ENCODE assay signal across 2 fruit fly cellular contexts in genomic region chrX:6343323-6343722, dm6.
TF ChIP-seq lines count a peak whose summit lies in the region.

No protein-coding gene starts in this region.

TF ChIP-seq in whole organism, embryonic, 481 proteins besides CTCF, POLR2A, EP300 and RAD21 (continued from another document):
- no peak for TF ChIP-seq jigr1 (GFP tag; IDR thresholded peaks at IDR 0.05; lab: Robert Waterston, UW)
- no peak for TF ChIP-seq ara (GFP tag; IDR thresholded peaks at IDR 0.05; lab: Robert Waterston, UW)
- no peak for TF ChIP-seq cwo (GFP tag; optimal IDR thresholded peaks at IDR 0.05; lab: Kevin White, UChicago)
- TF ChIP-seq row (GFP tag; IDR thresholded peaks at IDR 0.05; lab: Robert Waterston, UW): 0 out of 3 replicates have a peak, but pooled peaks have one; percentile 16
- no peak for TF ChIP-seq CG6689 (GFP tag; IDR thresholded peaks at IDR 0.05; lab: Robert Waterston, UW)
- TF ChIP-seq CG1832 (GFP tag; optimal IDR thresholded peaks at IDR 0.05; lab: Kevin White, UChicago): no peak
- TF ChIP-seq dpn (GFP tag; optimal IDR thresholded peaks at IDR 0.05; lab: Kevin White, UChicago): no peak

TF ChIP-seq in whole organism, prepupa, 60 proteins besides CTCF, POLR2A, EP300 and RAD21 (continued from another document):
- TF ChIP-seq CG34406 (GFP tag; optimal IDR thresholded peaks at IDR 0.05; lab: Kevin White, UChicago) (peak; percentile 19), Lpt (GFP tag; optimal IDR thresholded peaks at IDR 0.05; lab: Kevin White, UChicago) (no peak), CG6792 (GFP tag; optimal IDR thresholded peaks at IDR 0.05; lab: Kevin White, UChicago) (peak; percentile 27), CG6854 (GFP tag; optimal IDR thresholded peaks at IDR 0.05; lab: Kevin White, UChicago) (no peak), cyc (GFP tag; optimal IDR thresholded peaks at IDR 0.05; lab: Kevin White, UChicago) (peak; percentile 16), pdm3 (GFP tag; optimal IDR thresholded peaks at IDR 0.05; lab: Kevin White, UChicago) (peak; percentile 33), acj6 (GFP tag; optimal IDR thresholded peaks at IDR 0.05; lab: Kevin White, UChicago) (peak; percentile 50), net (GFP tag; optimal IDR thresholded peaks at IDR 0.05; lab: Kevin White, UChicago) (no peak), vri (GFP tag; optimal IDR thresholded peaks at IDR 0.05; lab: Kevin White, UChicago) (peak; percentile 14), Eip75B (GFP tag; optimal IDR thresholded peaks at IDR 0.05; lab: Kevin White, UChicago) (no peak), CG11294 (GFP tag; IDR thresholded peaks at IDR 0.05; lab: Robert Waterston, UW) (no peak), Ets21C (GFP tag; optimal IDR thresholded peaks at IDR 0.05; lab: Kevin White, UChicago) (no peak), CG32006 (GFP tag; optimal IDR thresholded peaks at IDR 0.05; lab: Kevin White, UChicago) (peak; percentile 40), CG11762 (GFP tag; optimal IDR thresholded peaks at IDR 0.05; lab: Kevin White, UChicago; ENCODE audit: insufficient read depth) (no peak), Sox15 (GFP tag; optimal IDR thresholded peaks at IDR 0.05; lab: Kevin White, UChicago) (no peak), fd85E (GFP tag; optimal IDR thresholded peaks at IDR 0.05; lab: Kevin White, UChicago) (no peak), CG1621 (tag; optimal IDR thresholded peaks at IDR 0.05; lab: Kevin White, UChicago) (no peak), Eip78C (GFP tag; lab: Kevin White, UChicago) (peak; percentile 81), achi (GFP tag; optimal IDR thresholded peaks at IDR 0.05; lab: Kevin White, UChicago) (peak; percentile 37), CG15336 (GFP tag; IDR thresholded peaks at IDR 0.05; lab: Robert Waterston, UW) (peak; percentile 20; the same call in 1 of the 2 replicates), CG4318 (GFP tag; optimal IDR thresholded peaks at IDR 0.05; lab: Kevin White, UChicago) (no peak), fd59A (GFP tag; optimal IDR thresholded peaks at IDR 0.05; lab: Kevin White, UChicago) (no peak), Gug (GFP tag; IDR thresholded peaks at IDR 0.05; lab: Robert Waterston, UW) (no peak), salr (GFP tag; optimal IDR thresholded peaks at IDR 0.05; lab: Kevin White, UChicago) (no peak), OdsH (GFP tag; optimal IDR thresholded peaks at IDR 0.05; lab: Kevin White, UChicago) (peak; percentile 50), Sox102F (GFP tag; optimal IDR thresholded peaks at IDR 0.05; lab: Kevin White, UChicago) (peak; percentile 33), CG8632 (GFP tag; optimal IDR thresholded peaks at IDR 0.05; lab: Kevin White, UChicago) (peak; percentile 28), CG7368 (GFP tag; optimal IDR thresholded peaks at IDR 0.05; lab: Kevin White, UChicago) (no peak), CG3919 (GFP tag; optimal IDR thresholded peaks at IDR 0.05; lab: Kevin White, UChicago) (peak; percentile 26), fkh (GFP tag; optimal IDR thresholded peaks at IDR 0.05; lab: Kevin White, UChicago) (no peak), lz (GFP tag; optimal IDR thresholded peaks at IDR 0.05; lab: Kevin White, UChicago) (peak; percentile 13), CG8319 (GFP tag; optimal IDR thresholded peaks at IDR 0.05; lab: Kevin White, UChicago) (no peak), CG16779 (tag; optimal IDR thresholded peaks at IDR 0.05; lab: Kevin White, UChicago) (no peak), CG9139 (GFP tag; optimal IDR thresholded peaks at IDR 0.05; lab: Kevin White, UChicago) (no peak), svp (GFP tag; lab: Kevin White, UChicago) (no peak), CG10631 (GFP tag; optimal IDR thresholded peaks at IDR 0.05; lab: Kevin White, UChicago) (peak; percentile 43), Hr4 (GFP tag; optimal IDR thresholded peaks at IDR 0.05; lab: Kevin White, UChicago) (no peak), CG6808 (GFP tag; optimal IDR thresholded peaks at IDR 0.05; lab: Kevin White, UChicago) (no peak)
TF ChIP-seq in whole organism, prepupa: peak in this region for 29.
